Worm (Caenorhabditis elegans): ENCODE results near the gene F18C5.5.

F18C5.5 gene

ce11 chrII:6589408-6589807, 22.9 kb upstream of the F18C5.5 start, which contains the start of gene vps-32.1:
Gene vps-32.1, plus strand, starts transcription at chrII:6589708.
- no peak for TF ChIP-seq W03F9.2 (tag; optimal IDR thresholded peaks at IDR 0.05)
- TF ChIP-seq dao-5 (tag; optimal IDR thresholded peaks at IDR 0.05) = no peak
- no peak for TF ChIP-seq him-1 (tag; optimal IDR thresholded peaks at IDR 0.05)

ce11 chrII:6588605-6589292, 22.2 kb upstream of the F18C5.5 start, which contains the start of gene icd-1:
Gene icd-1, minus strand, starts transcription at chrII:6588655.
- TF ChIP-seq him-1 (tag; optimal IDR thresholded peaks at IDR 0.05) (peak; percentile 78), dao-5 (tag; optimal IDR thresholded peaks at IDR 0.05) (no peak), W03F9.2 (tag; optimal IDR thresholded peaks at IDR 0.05) (peak; percentile 95)

ce11 chrII:6587264-6587870, 20.8 kb upstream of the F18C5.5 start, which contains the start of gene C56C10.7:
Gene C56C10.7, minus strand, starts transcription at chrII:6587575.
- TF ChIP-seq dao-5 (tag; optimal IDR thresholded peaks at IDR 0.05) = no peak
- no peak for TF ChIP-seq W03F9.2 (tag; optimal IDR thresholded peaks at IDR 0.05)
- TF ChIP-seq him-1 (tag; optimal IDR thresholded peaks at IDR 0.05) = no peak

- TF ChIP-seq him-1 (tag; optimal IDR thresholded peaks at IDR 0.05) = no peak
- no peak for TF ChIP-seq dao-5 (tag; optimal IDR thresholded peaks at IDR 0.05)
- no peak for TF ChIP-seq W03F9.2 (tag; optimal IDR thresholded peaks at IDR 0.05)
Observed at ce11 chrII:6582758-6583157, 16.2 kb upstream of the F18C5.5 start, which contains the start of gene C56C10.4. Gene C56C10.4, plus strand, starts transcription at chrII:6583058.

ce11 chrII:6581236-6581635, 14.7 kb upstream of the F18C5.5 start, which contains the start of gene C56C10.6:
Gene C56C10.6, minus strand, starts transcription at chrII:6581336.
- no peak for TF ChIP-seq W03F9.2 (tag; optimal IDR thresholded peaks at IDR 0.05)
- no peak for TF ChIP-seq him-1 (tag; optimal IDR thresholded peaks at IDR 0.05)
- no peak for TF ChIP-seq dao-5 (tag; optimal IDR thresholded peaks at IDR 0.05)

- TF ChIP-seq W03F9.2 (tag; optimal IDR thresholded peaks at IDR 0.05) = no peak
- TF ChIP-seq dao-5 (tag; optimal IDR thresholded peaks at IDR 0.05) = no peak
Observed at ce11 chrII:6578378-6578777, 11.8 kb upstream of the F18C5.5 start, which contains the start of gene sra-31. Gene sra-31, minus strand, starts transcription at chrII:6578478.

ce11 chrII:6575647-6576046, 9.1 kb upstream of the F18C5.5 start, which contains the start of gene sra-29:
Gene sra-29, minus strand, starts transcription at chrII:6575747.
- no peak for TF ChIP-seq W03F9.2 (tag; optimal IDR thresholded peaks at IDR 0.05)
- TF ChIP-seq him-1 (tag; optimal IDR thresholded peaks at IDR 0.05) = no peak
- TF ChIP-seq dao-5 (tag; optimal IDR thresholded peaks at IDR 0.05) = no peak

- TF ChIP-seq dao-5 (tag; optimal IDR thresholded peaks at IDR 0.05) = no peak
- no peak for TF ChIP-seq him-1 (tag; optimal IDR thresholded peaks at IDR 0.05)
- TF ChIP-seq W03F9.2 (tag; optimal IDR thresholded peaks at IDR 0.05) = no peak
Observed at ce11 chrII:6573677-6574076, 7.1 kb upstream of the F18C5.5 start, which contains the start of gene sra-28. Gene sra-28, minus strand, starts transcription at chrII:6573777.

- TF ChIP-seq dao-5 (tag; optimal IDR thresholded peaks at IDR 0.05) (no peak), him-1 (tag; optimal IDR thresholded peaks at IDR 0.05) (no peak), W03F9.2 (tag; optimal IDR thresholded peaks at IDR 0.05) (no peak)
Observed at ce11 chrII:6568707-6569106, 2.2 kb upstream of the F18C5.5 start, which contains the start of gene sra-27. Gene sra-27, plus strand, starts transcription at chrII:6569007.

ce11 chrII:6565077-6565476, 1.5 kb downstream of the F18C5.5 start, which contains the start of gene mpz-3:
Gene mpz-3, minus strand, starts transcription at chrII:6565396.
- TF ChIP-seq dao-5 (tag; optimal IDR thresholded peaks at IDR 0.05) (no peak), him-1 (tag; optimal IDR thresholded peaks at IDR 0.05) (no peak), W03F9.2 (tag; optimal IDR thresholded peaks at IDR 0.05) (no peak)

- TF ChIP-seq dao-5 (tag; optimal IDR thresholded peaks at IDR 0.05) = no peak
- no peak for TF ChIP-seq him-1 (tag; optimal IDR thresholded peaks at IDR 0.05)
- TF ChIP-seq W03F9.2 (tag; optimal IDR thresholded peaks at IDR 0.05) = no peak
Observed at ce11 chrII:6563238-6563637, 3.3 kb downstream of the F18C5.5 start.

ce11 chrII:6562203-6562867, 4.2 kb downstream of the F18C5.5 start:
- TF ChIP-seq W03F9.2 (tag; optimal IDR thresholded peaks at IDR 0.05) = no peak
- TF ChIP-seq dao-5 (tag; optimal IDR thresholded peaks at IDR 0.05) = no peak
- no peak for TF ChIP-seq him-1 (tag; optimal IDR thresholded peaks at IDR 0.05)

- TF ChIP-seq dao-5 (tag; optimal IDR thresholded peaks at IDR 0.05) (no peak), W03F9.2 (tag; optimal IDR thresholded peaks at IDR 0.05) (no peak), him-1 (tag; optimal IDR thresholded peaks at IDR 0.05) (no peak)
Observed at ce11 chrII:6561300-6561699, 5.2 kb downstream of the F18C5.5 start, which contains the start of gene F18C5.10. Gene F18C5.10, minus strand, starts transcription at chrII:6561444.

All from whole organism, L4/young adult.